Worm (Caenorhabditis elegans): ENCODE measurements around the gene ent-2.

ent-2 gene

DNA sequence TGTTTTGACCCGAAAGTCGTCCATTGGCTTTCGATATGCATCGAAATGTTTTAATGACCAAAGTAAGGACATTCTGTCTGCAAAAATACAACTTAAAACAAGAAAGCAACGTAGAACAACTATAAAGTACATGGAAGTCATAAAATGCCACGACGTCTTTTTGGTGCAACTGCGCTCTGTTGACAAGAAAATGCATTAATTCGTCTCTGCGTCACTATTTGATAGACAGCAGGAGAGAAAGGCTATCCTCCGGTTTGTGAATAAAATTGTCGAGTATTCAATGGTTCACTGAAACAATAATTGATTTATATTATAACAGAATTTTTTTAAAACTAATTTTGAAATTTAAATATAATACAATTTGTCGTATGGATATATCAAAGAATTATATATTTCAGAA is 15.6 kb downstream of the ent-2 start, which contains the start of gene ergi-3 (continued):
- TF ChIP-seq lin-13 (GFP tag; optimal IDR thresholded peaks at IDR 0.05) (peak; percentile 27), C16A3.4 (tag; optimal IDR thresholded peaks at IDR 0.05) (peak; percentile 73), blmp-1 (tag; optimal IDR thresholded peaks at IDR 0.05) (peak; percentile 80), dpl-1 (GFP tag; optimal IDR thresholded peaks at IDR 0.05) (peak in 2 of 3 experiments; percentile 28 to 57), elt-3 (tag; optimal IDR thresholded peaks at IDR 0.05) (peak in 2 of 6 experiments; percentile 23 to 48), mep-1 (tag; optimal IDR thresholded peaks at IDR 0.05) (peak; percentile 86), unc-130 (tag; optimal IDR thresholded peaks at IDR 0.05) (peak; percentile 82), hpl-2 (GFP tag; optimal IDR thresholded peaks at IDR 0.05) (peak; percentile 35), alr-1 (tag; optimal IDR thresholded peaks at IDR 0.05; ENCODE audit: borderline replicate concordance) (no peak), unc-98 (GFP tag; IDR thresholded peaks at IDR 0.05) (no peak), unc-30 (tag; optimal IDR thresholded peaks at IDR 0.05) (no peak), lin-14 (GFP tag; optimal IDR thresholded peaks at IDR 0.05) (peak; percentile 92), xbp-1 (tag; optimal IDR thresholded peaks at IDR 0.05) (peak; percentile 69), nhr-90 (tag; optimal IDR thresholded peaks at IDR 0.05; ENCODE audit: poor library complexity) (peak; percentile 23), swsn-7 (tag; optimal IDR thresholded peaks at IDR 0.05) (peak; percentile 56), mdl-1 (tag; optimal IDR thresholded peaks at IDR 0.05) (peak in 1 of 2 experiments; percentile 60), snpc-4 (tag; optimal IDR thresholded peaks at IDR 0.05) (peak; percentile 47), snu-23 (GFP tag; optimal IDR thresholded peaks at IDR 0.05) (peak; percentile 78), rnt-1 (tag; optimal IDR thresholded peaks at IDR 0.05) (peak; percentile 17), ces-1 (GFP tag; optimal IDR thresholded peaks at IDR 0.05) (no peak)

DNA sequence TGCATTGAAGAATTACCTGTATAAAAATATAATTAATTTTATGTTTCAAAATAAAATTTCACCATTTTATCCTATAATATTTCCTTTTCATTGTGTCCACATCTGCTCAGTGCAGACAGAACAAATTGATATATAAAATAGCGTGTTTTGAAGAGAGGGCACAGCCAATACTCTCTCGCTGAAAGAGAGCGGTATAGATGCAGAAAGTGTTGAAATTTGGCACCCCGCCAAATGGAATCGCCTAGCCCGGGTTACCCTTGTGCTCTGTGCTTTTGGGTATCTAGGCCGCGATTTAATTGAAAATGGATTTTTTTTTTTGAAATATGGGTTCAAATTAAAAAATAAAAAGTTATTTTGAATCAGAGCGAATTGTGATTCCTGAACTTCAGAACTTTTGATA is 16.3 kb downstream of the ent-2 start:
- TF ChIP-seq lin-14 (GFP tag; optimal IDR thresholded peaks at IDR 0.05) (peak; percentile 64), lsy-2 (tag; optimal IDR thresholded peaks at IDR 0.05) (peak in 1 of 2 experiments; percentile 36), ets-5 (GFP tag; IDR thresholded peaks at IDR 0.05) (no peak), mep-1 (tag; optimal IDR thresholded peaks at IDR 0.05) (peak; percentile 29), fkh-8 (tag; optimal IDR thresholded peaks at IDR 0.05) (peak; percentile 44), swsn-7 (tag; optimal IDR thresholded peaks at IDR 0.05) (peak; percentile 15), nhr-71 (tag; optimal IDR thresholded peaks at IDR 0.05) (peak; percentile 49), nhr-47 (tag; optimal IDR thresholded peaks at IDR 0.05) (peak; percentile 41), efl-1 (optimal IDR thresholded peaks at IDR 0.05) (peak in 1 of 2 experiments; percentile 21), efl-1 (GFP tag; optimal IDR thresholded peaks at IDR 0.05 in 1 of 2) (no peak), skn-1 (tag; optimal IDR thresholded peaks at IDR 0.05) (peak; percentile 58), fos-1 (tag; optimal IDR thresholded peaks at IDR 0.05) (no peak), mab-9 (GFP tag; IDR thresholded peaks at IDR 0.05) (no peak), ceh-82 (tag; optimal IDR thresholded peaks at IDR 0.05) (peak in 2 of 3 experiments; percentile 4 to 46), dsc-1 (tag; optimal IDR thresholded peaks at IDR 0.05) (peak; percentile 41), grh-1 (GFP tag; IDR thresholded peaks at IDR 0.05) (no peak), snu-23 (GFP tag; optimal IDR thresholded peaks at IDR 0.05) (peak; percentile 16)

DNA sequence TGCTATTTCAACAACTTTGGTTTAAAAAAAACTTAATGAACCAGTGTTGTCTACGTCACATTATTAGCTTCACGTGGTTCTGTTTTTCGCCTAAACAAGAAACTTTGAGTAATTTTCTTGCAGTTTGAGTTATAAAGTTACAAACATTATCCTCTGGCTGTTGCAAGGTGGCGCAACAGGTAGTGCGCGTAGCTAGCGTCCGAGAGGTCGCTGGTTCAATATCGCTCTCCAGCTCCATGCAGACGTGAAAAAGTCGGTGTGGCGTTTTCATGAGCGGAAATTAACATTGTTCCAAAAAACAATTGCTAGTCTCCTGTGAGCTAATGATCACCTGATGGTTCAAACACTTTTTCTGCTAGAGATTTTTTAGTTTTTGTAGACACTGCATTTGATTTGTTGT is 18.4 kb downstream of the ent-2 start:
- TF ChIP-seq unc-30 (tag; optimal IDR thresholded peaks at IDR 0.05): no peak
- TF ChIP-seq fkh-4 (tag; optimal IDR thresholded peaks at IDR 0.05; ENCODE audit: borderline replicate concordance): no peak
- peak; percentile 32 for TF ChIP-seq nhr-20 (tag; optimal IDR thresholded peaks at IDR 0.05)
- no peak for TF ChIP-seq zip-4 (GFP tag; optimal IDR thresholded peaks at IDR 0.05)
- TF ChIP-seq lin-14 (GFP tag; optimal IDR thresholded peaks at IDR 0.05): peak; percentile 34
- TF ChIP-seq tlp-1 (tag; optimal IDR thresholded peaks at IDR 0.05): no peak
- no peak for TF ChIP-seq skn-1 (tag; optimal IDR thresholded peaks at IDR 0.05)
- TF ChIP-seq nhr-84 (tag; optimal IDR thresholded peaks at IDR 0.05): no peak
- TF ChIP-seq unc-62 (GFP tag; optimal IDR thresholded peaks at IDR 0.05): no peak
- no peak for TF ChIP-seq C16A3.4 (tag; optimal IDR thresholded peaks at IDR 0.05)
- TF ChIP-seq mab-9 (GFP tag; IDR thresholded peaks at IDR 0.05): no peak
- no peak for TF ChIP-seq alr-1 (tag; optimal IDR thresholded peaks at IDR 0.05; ENCODE audit: borderline replicate concordance)
- TF ChIP-seq blmp-1 (tag; optimal IDR thresholded peaks at IDR 0.05): no peak
- no peak for TF ChIP-seq jun-1 (tag; optimal IDR thresholded peaks at IDR 0.05)
- TF ChIP-seq ceh-88 (GFP tag; IDR thresholded peaks at IDR 0.05): no peak
- TF ChIP-seq lsy-2 (tag; optimal IDR thresholded peaks at IDR 0.05): no peak
- peak; percentile 36 for TF ChIP-seq nhr-19 (GFP tag; conservative IDR thresholded peaks at IDR 0.05)
- no peak for TF ChIP-seq ztf-11 (tag; optimal IDR thresholded peaks at IDR 0.05)
- TF ChIP-seq ceh-63 (GFP tag; optimal IDR thresholded peaks at IDR 0.05): no peak
- no peak for TF ChIP-seq sptf-1 (tag; optimal IDR thresholded peaks at IDR 0.05)
- no peak for TF ChIP-seq mef-2 (tag; optimal IDR thresholded peaks at IDR 0.05)
- no peak for TF ChIP-seq efl-3 (GFP tag; optimal IDR thresholded peaks at IDR 0.05)
- TF ChIP-seq ztf-4 (tag; optimal IDR thresholded peaks at IDR 0.05): no peak
- TF ChIP-seq sup-37 (GFP tag; optimal IDR thresholded peaks at IDR 0.05): no peak
- TF ChIP-seq nhr-77 (tag; optimal IDR thresholded peaks at IDR 0.05): no peak

Measured in whole organism, L1 larva.